Fruit fly (Drosophila melanogaster) whole organism, prepupa: ENCODE measurements around the gene CG15418.
A peak's percentile ranks its signal among the peaks of the same experiment; 100 is the strongest.

Experiments
- Blimp-1 ChIP-seq: fragments of 200-800 bp; sonication (Bioruptor generic); optimal IDR thresholded peaks from 3 replicates; lab custom pipeline; 2017; ENCODE audit warnings: missing biosample characterization, missing genetic modification characterization, mild to moderate bottlenecking, moderate library complexity, missing genetic modification reagents
- CG10631 ChIP-seq: fragments of 200-800 bp; sonication (Bioruptor generic); optimal IDR thresholded peaks from 2 replicates; lab custom pipeline; 2016; ENCODE audit warnings: missing biosample characterization, missing genetic modification characterization
- CG10669 ChIP-seq: fragments of 200-800 bp; sonication (Bioruptor generic); optimal IDR thresholded peaks from 3 replicates; lab custom pipeline; 2018; ENCODE audit warnings: missing biosample characterization, mild to moderate bottlenecking, missing genetic modification characterization, moderate library complexity
- CG11294 ChIP-seq: fragments of 200-800 bp; sonication (Bioruptor generic); IDR thresholded peaks from 2 replicates; pipeline ENCODE4 v1.3.6; 2022; ENCODE audit warnings: missing biosample characterization, missing genetic modification characterization
- CG11762 ChIP-seq: fragments of 200-800 bp; sonication (Bioruptor generic); optimal IDR thresholded peaks from 3 replicates; lab custom pipeline; 2016; ENCODE audit warnings: missing biosample characterization, missing genetic modification characterization; ENCODE audit not compliant: insufficient read depth
- CG11902 ChIP-seq: fragments of 200-800 bp; sonication (Bioruptor generic); optimal IDR thresholded peaks from 3 replicates; lab custom pipeline; 2016; ENCODE audit warnings: missing biosample characterization, missing genetic modification characterization
- CG1621 ChIP-seq: fragments of 200-800 bp; sonication (Bioruptor generic); optimal IDR thresholded peaks from 3 replicates; lab custom pipeline; 2018; ENCODE audit warnings: missing biosample characterization, mild to moderate bottlenecking, missing genetic modification characterization
- CG3032 ChIP-seq: fragments of 200-800 bp; optimal IDR thresholded peaks from 2 replicates; lab custom pipeline; 2019; ENCODE audit warnings: missing biosample characterization, mild to moderate bottlenecking, missing genetic modification characterization, moderate library complexity
- CG31627 ChIP-seq: fragments of 200-800 bp; sonication (Bioruptor generic); optimal IDR thresholded peaks from 3 replicates; lab custom pipeline; 2016; ENCODE audit warnings: missing biosample characterization, missing genetic modification characterization
- CG32006 ChIP-seq: fragments of 200-800 bp; sonication (Bioruptor generic); optimal IDR thresholded peaks from 3 replicates; lab custom pipeline; 2017; ENCODE audit warnings: missing biosample characterization, mild to moderate bottlenecking, missing genetic modification characterization
- CG34406 ChIP-seq: fragments of 200-800 bp; sonication (Bioruptor generic); optimal IDR thresholded peaks from 3 replicates; lab custom pipeline; 2016; ENCODE audit warnings: missing biosample characterization, missing genetic modification characterization
- CG3919 ChIP-seq: fragments of 200-800 bp; sonication (Bioruptor generic); optimal IDR thresholded peaks from 3 replicates; lab custom pipeline; 2016; ENCODE audit warnings: missing biosample characterization, missing genetic modification characterization
- CG4318 ChIP-seq: fragments of 200-800 bp; sonication (Bioruptor generic); optimal IDR thresholded peaks from 3 replicates; lab custom pipeline; 2017; ENCODE audit warnings: missing biosample characterization, mild to moderate bottlenecking, missing genetic modification characterization
- CG6163 ChIP-seq: fragments of 200-800 bp; sonication (Bioruptor generic); IDR thresholded peaks from 3 replicates; pipeline ENCODE4 v1.3.6; 2022; ENCODE audit warnings: missing biosample characterization, missing genetic modification characterization
- CG6276 ChIP-seq: fragments of 200-800 bp; sonication (Bioruptor generic); optimal IDR thresholded peaks from 2 replicates; lab custom pipeline; 2017; ENCODE audit warnings: missing biosample characterization, mild to moderate bottlenecking, missing genetic modification characterization
- CG6808 ChIP-seq: fragments of 200-800 bp; sonication (Bioruptor generic); optimal IDR thresholded peaks from 3 replicates; lab custom pipeline; 2017; ENCODE audit warnings: missing biosample characterization, missing genetic modification characterization, mild to moderate bottlenecking, moderate library complexity, missing genetic modification reagents
- CG6854 ChIP-seq: fragments of 200-800 bp; sonication (Bioruptor generic); optimal IDR thresholded peaks from 2 replicates; lab custom pipeline; 2017; ENCODE audit warnings: missing biosample characterization, mild to moderate bottlenecking, missing genetic modification characterization
- CG7368 ChIP-seq: fragments of 200-800 bp; sonication (Bioruptor generic); optimal IDR thresholded peaks from 3 replicates; lab custom pipeline; 2016; ENCODE audit warnings: missing biosample characterization, missing genetic modification characterization
- CG8119 ChIP-seq: fragments of 200-800 bp; sonication (Bioruptor generic); IDR thresholded peaks from 3 replicates; pipeline ENCODE4 v1.3.6; 2022; ENCODE audit warnings: missing biosample characterization, missing genetic modification characterization
- CG8319 ChIP-seq: fragments of 200-800 bp; sonication (Bioruptor generic); optimal IDR thresholded peaks from 3 replicates; lab custom pipeline; 2016; ENCODE audit warnings: missing biosample characterization, missing genetic modification characterization
- CG8632 ChIP-seq: fragments of 200-800 bp; sonication (Bioruptor generic); optimal IDR thresholded peaks from 3 replicates; lab custom pipeline; 2016; ENCODE audit warnings: missing biosample characterization, missing genetic modification characterization
- CG9139 ChIP-seq: fragments of 200-800 bp; sonication (Bioruptor generic); optimal IDR thresholded peaks from 3 replicates; lab custom pipeline; 2017; ENCODE audit warnings: missing biosample characterization, mild to moderate bottlenecking, missing genetic modification characterization
- Eip75B ChIP-seq: fragments of 200-800 bp; sonication (Bioruptor generic); optimal IDR thresholded peaks from 3 replicates; lab custom pipeline; 2016; ENCODE audit warnings: missing biosample characterization, missing genetic modification characterization
- Eip78C ChIP-seq: fragments of 200-800 bp; sonication (Bioruptor generic); peaks from one replicate; lab custom pipeline; 2016; ENCODE audit warnings: missing biosample characterization, missing genetic modification characterization
- Eip93F ChIP-seq: fragments of 200-800 bp; sonication (Bioruptor generic); optimal IDR thresholded peaks from 2 replicates; lab custom pipeline; 2016; ENCODE audit warnings: missing biosample characterization, mild to moderate bottlenecking, missing genetic modification characterization
- Ets21C ChIP-seq: fragments of 200-800 bp; sonication (Bioruptor generic); optimal IDR thresholded peaks from 3 replicates; lab custom pipeline; 2016; ENCODE audit warnings: missing biosample characterization, missing genetic modification characterization
- Ets96B ChIP-seq: fragments of 200-800 bp; optimal IDR thresholded peaks from 2 replicates; lab custom pipeline; 2019; ENCODE audit warnings: missing biosample characterization, mild to moderate bottlenecking, missing genetic modification characterization, moderate library complexity
- Hr38 ChIP-seq: sonication (Bioruptor generic); optimal IDR thresholded peaks from 2 replicates; lab custom pipeline; 2016; ENCODE audit warnings: missing biosample characterization, missing genetic modification characterization
- Hr39 ChIP-seq: fragments of 200-800 bp; sonication (Bioruptor generic); optimal IDR thresholded peaks from 2 replicates; lab custom pipeline; 2016; ENCODE audit warnings: missing biosample characterization, missing genetic modification characterization
- Hr4 ChIP-seq: fragments of 200-800 bp; sonication (Bioruptor generic); optimal IDR thresholded peaks from 3 replicates; lab custom pipeline; 2016; ENCODE audit warnings: missing biosample characterization, missing genetic modification characterization
- Met ChIP-seq: fragments of 200-800 bp; sonication (Bioruptor generic); optimal IDR thresholded peaks from 3 replicates; lab custom pipeline; 2016; ENCODE audit warnings: missing biosample characterization, missing genetic modification characterization
- OdsH ChIP-seq: fragments of 200-800 bp; sonication (Bioruptor generic); optimal IDR thresholded peaks from 3 replicates; lab custom pipeline; 2016; ENCODE audit warnings: missing biosample characterization, missing genetic modification characterization
- Smox ChIP-seq: fragments of 200-800 bp; sonication (Bioruptor generic); optimal IDR thresholded peaks from 3 replicates; lab custom pipeline; 2016; ENCODE audit warnings: missing biosample characterization, missing genetic modification characterization
- Sox102F ChIP-seq: fragments of 200-800 bp; sonication (Bioruptor generic); optimal IDR thresholded peaks from 2 replicates; lab custom pipeline; 2016; ENCODE audit warnings: missing biosample characterization, mild to moderate bottlenecking, missing genetic modification characterization
- Sox14 ChIP-seq: fragments of 200-800 bp; sonication (Bioruptor generic); optimal IDR thresholded peaks from 3 replicates; lab custom pipeline; 2016; ENCODE audit warnings: missing biosample characterization, missing genetic modification characterization
- Sox15 ChIP-seq: fragments of 200-800 bp; sonication (Bioruptor generic); optimal IDR thresholded peaks from 3 replicates; lab custom pipeline; 2016; ENCODE audit warnings: missing biosample characterization, missing genetic modification characterization
- achi ChIP-seq: fragments of 200-800 bp; sonication (Bioruptor generic); optimal IDR thresholded peaks from 3 replicates; lab custom pipeline; 2016; ENCODE audit warnings: missing biosample characterization, missing genetic modification characterization
- cyc ChIP-seq: fragments of 200-800 bp; sonication (Bioruptor generic); optimal IDR thresholded peaks from 3 replicates; lab custom pipeline; 2016; ENCODE audit warnings: missing biosample characterization, missing genetic modification characterization
- dac ChIP-seq: fragments of 200-800 bp; sonication (Bioruptor generic); optimal IDR thresholded peaks from 2 replicates; lab custom pipeline; 2017; ENCODE audit warnings: missing biosample characterization, mild to moderate bottlenecking, missing genetic modification characterization
- dsx ChIP-seq: fragments of 200-800 bp; optimal IDR thresholded peaks from 3 replicates; lab custom pipeline; 2019; ENCODE audit warnings: missing biosample characterization, mild to moderate bottlenecking, missing genetic modification characterization, moderate library complexity; ENCODE audit not compliant: poor library complexity, severe bottlenecking
- eg ChIP-seq: fragments of 200-800 bp; sonication (Bioruptor generic); IDR thresholded peaks from 3 replicates; pipeline ENCODE4 v1.3.6; 2022; ENCODE audit warnings: missing biosample characterization, missing genetic modification characterization
- fd59A ChIP-seq: fragments of 200-800 bp; sonication (Bioruptor generic); optimal IDR thresholded peaks from 2 replicates; lab custom pipeline; 2017; ENCODE audit warnings: missing biosample characterization, mild to moderate bottlenecking, missing genetic modification characterization, missing genetic modification reagents
- fd85E ChIP-seq: fragments of 200-800 bp; sonication (Bioruptor generic); optimal IDR thresholded peaks from 3 replicates; lab custom pipeline; 2016; ENCODE audit warnings: missing biosample characterization, missing genetic modification characterization
- fkh ChIP-seq: fragments of 200-800 bp; sonication (Bioruptor generic); optimal IDR thresholded peaks from 3 replicates; lab custom pipeline; 2017; ENCODE audit warnings: missing biosample characterization, mild to moderate bottlenecking, missing genetic modification characterization, moderate library complexity
- lz ChIP-seq: fragments of 200-800 bp; sonication (Bioruptor generic); optimal IDR thresholded peaks from 3 replicates; lab custom pipeline; 2016; ENCODE audit warnings: missing biosample characterization, missing genetic modification characterization
- net ChIP-seq: fragments of 200-800 bp; sonication (Bioruptor generic); optimal IDR thresholded peaks from 3 replicates; lab custom pipeline; 2016; ENCODE audit warnings: missing biosample characterization, missing genetic modification characterization
- pdm3 ChIP-seq: fragments of 200-800 bp; sonication (Bioruptor generic); optimal IDR thresholded peaks from 3 replicates; lab custom pipeline; 2016; ENCODE audit warnings: missing biosample characterization, missing genetic modification characterization
- salr ChIP-seq, 2 experiments: fragments of 200-800 bp; sonication (Bioruptor generic); optimal IDR thresholded peaks; 3 replicates each; lab custom pipeline; 2016 to 2018; ENCODE audit warnings: missing biosample characterization in 2 of 2, missing genetic modification characterization in 2 of 2, mild to moderate bottlenecking in 1 of 2
- svp ChIP-seq: fragments of 200-800 bp; sonication (Bioruptor generic); peaks from one replicate; lab custom pipeline; 2016; ENCODE audit warnings: missing biosample characterization, missing genetic modification characterization
- topi ChIP-seq: fragments of 200-800 bp; sonication (Bioruptor generic); optimal IDR thresholded peaks from 3 replicates; lab custom pipeline; 2016; ENCODE audit warnings: missing biosample characterization, missing genetic modification characterization

Gene CG15418

dm6 chr2L:3600847-3601246 is 20.7 kb downstream of the CG15418 start (continued):
- TF ChIP-seq CG6854: no peak
- TF ChIP-seq eg (GFP tag; lab: Robert Waterston, UW): no peak; the same call in 2 of the 3 replicates

dm6 chr2L:3598485-3598884 is 23.0 kb downstream of the CG15418 start:
- no peak for TF ChIP-seq CG6276 (GFP tag; lab: Kevin White, UChicago)
- no peak for TF ChIP-seq CG6808
- TF ChIP-seq salr (GFP tag; optimal IDR thresholded peaks at IDR 0.05; lab: Kevin White, UChicago): peak in 1 of 2 experiments; percentile 31
- TF ChIP-seq CG3032 (tag; lab: Kevin White, UChicago): peak; percentile 36
- TF ChIP-seq CG32006 (GFP tag; lab: Kevin White, UChicago): peak; percentile 44
- no peak for TF ChIP-seq CG11294 (GFP tag; lab: Robert Waterston, UW)
- no peak for TF ChIP-seq dac
- peak; percentile 69 for TF ChIP-seq Eip78C
- TF ChIP-seq CG10669: peak; percentile 58
- no peak for TF ChIP-seq fkh
- TF ChIP-seq CG31627: peak; percentile 56
- peak; percentile 11 for TF ChIP-seq CG8632
- TF ChIP-seq OdsH (GFP tag; lab: Kevin White, UChicago): peak; percentile 41
- peak; percentile 47 for TF ChIP-seq CG10631 (GFP tag; lab: Kevin White, UChicago)
- TF ChIP-seq CG3919 (GFP tag; lab: Kevin White, UChicago): peak; percentile 69
- peak; percentile 20 for TF ChIP-seq Ets21C (GFP tag; lab: Kevin White, UChicago)
- TF ChIP-seq Eip75B (GFP tag; lab: Kevin White, UChicago): peak; percentile 17
- TF ChIP-seq CG8319: peak; percentile 25
- TF ChIP-seq Hr4 (GFP tag; lab: Kevin White, UChicago): peak; percentile 42
- no peak for TF ChIP-seq Sox102F (GFP tag; lab: Kevin White, UChicago)
- no peak for TF ChIP-seq svp (GFP tag; lab: Kevin White, UChicago)
- TF ChIP-seq CG9139 (GFP tag; lab: Kevin White, UChicago): no peak
- TF ChIP-seq Sox15: peak; percentile 10
- TF ChIP-seq lz: peak; percentile 49
- TF ChIP-seq CG4318 (GFP tag; lab: Kevin White, UChicago): peak; percentile 9
- TF ChIP-seq CG6163: peak; percentile 79
- TF ChIP-seq fd85E: no peak
- TF ChIP-seq CG11762 (GFP tag; lab: Kevin White, UChicago): no peak
- TF ChIP-seq CG7368 (GFP tag; lab: Kevin White, UChicago): no peak
- TF ChIP-seq Met: peak; percentile 58
- peak; percentile 48 for TF ChIP-seq Sox14
- TF ChIP-seq Smox (GFP tag; lab: Kevin White, UChicago): peak; percentile 23
- peak; percentile 58; the same call in 2 of the 3 replicates for TF ChIP-seq eg (GFP tag; lab: Robert Waterston, UW)
- TF ChIP-seq Ets96B: peak; percentile 44
- TF ChIP-seq dsx (GFP tag; lab: Kevin White, UChicago): peak; percentile 5
- TF ChIP-seq fd59A (GFP tag; lab: Kevin White, UChicago): peak; percentile 10
- TF ChIP-seq CG34406 (GFP tag; lab: Kevin White, UChicago): peak; percentile 3
- TF ChIP-seq Blimp-1: no peak
- peak; percentile 45 for TF ChIP-seq CG1621 (tag; lab: Kevin White, UChicago)
- peak; percentile 49 for TF ChIP-seq topi
- peak; percentile 43; the same call in 1 of the 3 replicates for TF ChIP-seq CG8119 (GFP tag; lab: Robert Waterston, UW)
- peak; percentile 54 for TF ChIP-seq Hr39
- no peak for TF ChIP-seq Eip93F (GFP tag; lab: Kevin White, UChicago)
- no peak for TF ChIP-seq Hr38 (GFP tag; lab: Kevin White, UChicago)
- peak; percentile 46 for TF ChIP-seq achi (GFP tag; lab: Kevin White, UChicago)
- TF ChIP-seq CG11902 (GFP tag; lab: Kevin White, UChicago): peak; percentile 10
- TF ChIP-seq cyc (GFP tag; lab: Kevin White, UChicago): peak; percentile 58
- TF ChIP-seq pdm3 (GFP tag; lab: Kevin White, UChicago): peak; percentile 39
- TF ChIP-seq CG6854: no peak
- peak; percentile 20 for TF ChIP-seq net
